Worm (Caenorhabditis elegans) whole organism, young adult: ENCODE results near the gene prdx-2.

Experiments
- D2030.7 ChIP-seq: fragments of 200-800 bp; sonication (Bioruptor generic); IDR thresholded peaks from 2 replicates; pipeline ENCODE4 v1.3.6; 2022; ENCODE audit warnings: missing genetic modification reagents, missing genetic modification characterization, missing compliant biosample characterization
- F23B12.7 ChIP-seq: sonication (generic microtip); optimal IDR thresholded peaks from 2 replicates; lab custom pipeline; 2017; ENCODE audit warnings: missing genetic modification characterization, mild to moderate bottlenecking, missing compliant biosample characterization, antibody characterized with exemption, moderate library complexity; ENCODE audit not compliant: insufficient read depth
- F49E8.2 ChIP-seq: sonication (generic microtip); optimal IDR thresholded peaks from 3 replicates; lab custom pipeline; 2017; ENCODE audit warnings: missing genetic modification characterization, mild to moderate bottlenecking, missing compliant biosample characterization, antibody characterized with exemption, moderate library complexity; ENCODE audit not compliant: insufficient read depth
- F57A8.1 ChIP-seq: fragments of 200-800 bp; sonication (Bioruptor generic); optimal IDR thresholded peaks from 2 replicates; lab custom pipeline; 2018; ENCODE audit warnings: mild to moderate bottlenecking, missing genetic modification characterization, moderate library complexity, missing compliant biosample characterization
- F57C9.4 ChIP-seq: sonication (generic microtip); optimal IDR thresholded peaks from 2 replicates; lab custom pipeline; 2017; ENCODE audit warnings: mild to moderate bottlenecking, missing genetic modification characterization, missing compliant biosample characterization
- Y53G8AR.9 ChIP-seq: fragments of 200-800 bp; sonication (Bioruptor generic); conservative IDR thresholded peaks from 2 replicates; pipeline ENCODE4 v1.3.6; 2022; ENCODE audit warnings: missing genetic modification reagents, missing genetic modification characterization, missing compliant biosample characterization
- Y56A3A.18 ChIP-seq: fragments of 200-800 bp; sonication (Bioruptor generic); IDR thresholded peaks from 2 replicates; pipeline ENCODE4 v1.3.6; 2022; ENCODE audit warnings: missing genetic modification reagents, missing genetic modification characterization, missing compliant biosample characterization
- akir-1 ChIP-seq: fragments of 200-800 bp; sonication (Bioruptor generic); optimal IDR thresholded peaks from 2 replicates; lab custom pipeline; 2018; ENCODE audit warnings: mild to moderate bottlenecking, missing genetic modification characterization, moderate library complexity, missing compliant biosample characterization
- atf-7 ChIP-seq: sonication (generic microtip); optimal IDR thresholded peaks from 2 replicates; lab custom pipeline; 2017; ENCODE audit warnings: mild to moderate bottlenecking, missing genetic modification characterization, missing compliant biosample characterization
- attf-3 ChIP-seq: fragments of 200-800 bp; sonication (Bioruptor generic); conservative IDR thresholded peaks from 2 replicates; pipeline ENCODE4 v1.3.6; 2022; ENCODE audit warnings: missing genetic modification reagents, missing genetic modification characterization, missing compliant biosample characterization
- attf-6 ChIP-seq: fragments of 200-800 bp; sonication (Bioruptor generic); IDR thresholded peaks from 2 replicates; pipeline ENCODE4 v1.3.6; 2022; ENCODE audit warnings: missing genetic modification reagents, missing genetic modification characterization, missing compliant biosample characterization
- bed-1 ChIP-seq: fragments of 200-800 bp; sonication (Bioruptor generic); IDR thresholded peaks from 2 replicates; pipeline ENCODE4 v1.3.6; 2022; ENCODE audit warnings: missing genetic modification reagents, missing genetic modification characterization, missing compliant biosample characterization
- bed-2 ChIP-seq: fragments of 200-800 bp; sonication (Bioruptor generic); IDR thresholded peaks from 2 replicates; pipeline ENCODE4 v1.3.6; 2022; ENCODE audit warnings: missing genetic modification reagents, missing genetic modification characterization, missing compliant biosample characterization
- ccch-3 ChIP-seq: fragments of 200-800 bp; sonication (Bioruptor generic); optimal IDR thresholded peaks from 2 replicates; lab custom pipeline; 2018; ENCODE audit warnings: mild to moderate bottlenecking, missing genetic modification characterization, missing compliant biosample characterization
- ceh-40 ChIP-seq: fragments of 200-800 bp; sonication (Bioruptor generic); IDR thresholded peaks from 2 replicates; pipeline ENCODE4 v1.3.6; 2022; ENCODE audit warnings: missing genetic modification characterization, missing compliant biosample characterization
- efl-1 ChIP-seq: fragments of 150-350 bp; optimal IDR thresholded peaks from 2 replicates; lab custom pipeline; 2014; ENCODE audit warnings: missing biosample characterization, missing genetic modification reagents, missing genetic modification characterization
- egrh-3 ChIP-seq: fragments of 200-800 bp; sonication (Bioruptor generic); IDR thresholded peaks from 2 replicates; pipeline ENCODE4 v1.3.6; 2022; ENCODE audit warnings: missing genetic modification reagents, missing genetic modification characterization, missing compliant biosample characterization
- ekl-4 ChIP-seq: fragments of 200-800 bp; sonication (Bioruptor generic); IDR thresholded peaks from 2 replicates; pipeline ENCODE4 v1.3.6; 2022; ENCODE audit warnings: missing genetic modification reagents, missing genetic modification characterization, missing compliant biosample characterization
- ets-4 ChIP-seq: fragments of 200-800 bp; sonication (Bioruptor generic); optimal IDR thresholded peaks from 2 replicates; lab custom pipeline; 2018; ENCODE audit warnings: mild to moderate bottlenecking, missing genetic modification characterization, missing compliant biosample characterization
- fkh-3 ChIP-seq: sonication (generic microtip); optimal IDR thresholded peaks from 2 replicates; lab custom pipeline; 2016; ENCODE audit warnings: mild to moderate bottlenecking, missing genetic modification characterization, missing compliant biosample characterization
- him-1 ChIP-seq: sonication (generic microtip); optimal IDR thresholded peaks from 2 replicates; lab custom pipeline; 2016; ENCODE audit warnings: missing genotype, missing genetic modification reagents, missing genetic modification characterization, missing compliant biosample characterization
- hmg-1.2 ChIP-seq: fragments of 200-800 bp; sonication (Bioruptor generic); IDR thresholded peaks from 2 replicates; pipeline ENCODE4 v1.3.6; 2022; ENCODE audit warnings: missing genetic modification reagents, missing genetic modification characterization, missing compliant biosample characterization
- hmg-20 ChIP-seq: fragments of 200-800 bp; sonication (Bioruptor generic); IDR thresholded peaks from 2 replicates; pipeline ENCODE4 v1.3.6; 2022; ENCODE audit warnings: missing genetic modification reagents, missing genetic modification characterization, missing compliant biosample characterization
- hsf-1 ChIP-seq: fragments of 200-800 bp; sonication (Bioruptor generic); IDR thresholded peaks from 2 replicates; pipeline ENCODE4 v1.3.6; 2022; ENCODE audit warnings: missing genetic modification reagents, missing genetic modification characterization, missing compliant biosample characterization
- let-526 ChIP-seq: fragments of 200-800 bp; sonication (Bioruptor generic); IDR thresholded peaks from 2 replicates; pipeline ENCODE4 v1.3.6; 2022; ENCODE audit warnings: missing genetic modification reagents, missing genetic modification characterization, missing compliant biosample characterization
- lin-26 ChIP-seq: fragments of 200-800 bp; sonication (Bioruptor generic); IDR thresholded peaks from 2 replicates; pipeline ENCODE4 v1.3.6; 2022; ENCODE audit warnings: missing genetic modification reagents, missing genetic modification characterization, missing compliant biosample characterization
- lin-35 ChIP-seq, 3 experiments: fragments of 150-350 bp in 2 of 3; sonication (generic microtip) in 1 of 3; optimal IDR thresholded peaks; 2 replicates each; lab custom pipeline; 2014 to 2018; ENCODE audit warnings: missing biosample characterization in 3 of 3, missing genetic modification characterization in 3 of 3, missing genetic modification reagents in 3 of 3
- lsy-27 ChIP-seq: sonication (generic microtip); optimal IDR thresholded peaks from 2 replicates; lab custom pipeline; 2017; ENCODE audit warnings: missing genetic modification characterization, mild to moderate bottlenecking, missing compliant biosample characterization, antibody characterized with exemption, missing genotype, borderline replicate concordance; ENCODE audit not compliant: insufficient read depth
- madf-3 ChIP-seq: fragments of 200-800 bp; sonication (Bioruptor generic); IDR thresholded peaks from 2 replicates; pipeline ENCODE4 v1.3.6; 2022; ENCODE audit warnings: missing genetic modification reagents, missing genetic modification characterization, missing compliant biosample characterization
- madf-6 ChIP-seq: fragments of 200-800 bp; sonication (Bioruptor generic); IDR thresholded peaks from 2 replicates; pipeline ENCODE4 v1.3.6; 2022; ENCODE audit warnings: missing genetic modification reagents, missing genetic modification characterization, missing compliant biosample characterization
- mel-28 ChIP-seq: sonication (generic microtip); optimal IDR thresholded peaks from 2 replicates; lab custom pipeline; 2016; ENCODE audit warnings: borderline replicate concordance, mild to moderate bottlenecking, missing genetic modification characterization, missing compliant biosample characterization
- mxl-1 ChIP-seq: sonication (generic microtip); optimal IDR thresholded peaks from 2 replicates; lab custom pipeline; 2016; ENCODE audit warnings: missing genetic modification characterization, missing compliant biosample characterization
- nfyb-1 ChIP-seq: fragments of 200-800 bp; sonication (Bioruptor generic); IDR thresholded peaks from 2 replicates; pipeline ENCODE4 v1.3.6; 2022; ENCODE audit warnings: missing genetic modification reagents, missing genetic modification characterization, missing compliant biosample characterization
- nhr-27 ChIP-seq: fragments of 200-800 bp; sonication (Bioruptor generic); optimal IDR thresholded peaks from 2 replicates; lab custom pipeline; 2018; ENCODE audit warnings: mild to moderate bottlenecking, missing genetic modification characterization, moderate library complexity, missing compliant biosample characterization
- nhr-90 ChIP-seq: sonication (generic microtip); optimal IDR thresholded peaks from 2 replicates; lab custom pipeline; 2016; ENCODE audit warnings: missing genotype, mild to moderate bottlenecking, missing genetic modification characterization, missing compliant biosample characterization
- pbrm-1 ChIP-seq: fragments of 200-800 bp; sonication (Bioruptor generic); IDR thresholded peaks from 2 replicates; pipeline ENCODE4 v1.3.6; 2022; ENCODE audit warnings: missing genetic modification reagents, missing genetic modification characterization, missing compliant biosample characterization
- rec-8 ChIP-seq, 2 experiments: sonication (generic microtip); optimal IDR thresholded peaks; 2 replicates each; lab custom pipeline; 2016; ENCODE audit warnings: mild to moderate bottlenecking in 2 of 2, missing genetic modification characterization in 2 of 2, missing genetic modification reagents in 2 of 2, missing genotype in 2 of 2, missing biosample characterization in 1 of 2, missing compliant biosample characterization in 1 of 2, moderate library complexity in 1 of 2
- repo-1 ChIP-seq: sonication (generic microtip); optimal IDR thresholded peaks from 2 replicates; lab custom pipeline; 2017; ENCODE audit warnings: mild to moderate bottlenecking, missing genetic modification characterization, missing compliant biosample characterization
- sea-2 ChIP-seq: fragments of 200-800 bp; sonication (Bioruptor generic); IDR thresholded peaks from 2 replicates; pipeline ENCODE4 v1.3.6; 2022; ENCODE audit warnings: missing genetic modification characterization, missing compliant biosample characterization
- snpc-1.1 ChIP-seq: sonication (generic microtip); optimal IDR thresholded peaks from 2 replicates; lab custom pipeline; 2017; ENCODE audit warnings: missing genetic modification characterization, mild to moderate bottlenecking, missing compliant biosample characterization, antibody characterized with exemption, moderate library complexity, missing genotype, missing genetic modification reagents; ENCODE audit not compliant: insufficient read depth
- snpc-4 ChIP-seq, 5 experiments: fragments of 150-350 bp in 1 of 5; sonication (generic microtip) in 4 of 5; optimal IDR thresholded peaks; 2 replicates each; lab custom pipeline; 2014 to 2018; ENCODE audit warnings: missing genetic modification characterization in 5 of 5, missing biosample characterization in 3 of 5, antibody characterized with exemption in 2 of 5, mild to moderate bottlenecking in 2 of 5, missing compliant biosample characterization in 2 of 5, missing genotype in 2 of 5, moderate library complexity in 2 of 5, missing genetic modification reagents in 1 of 5
- sptf-2 ChIP-seq: fragments of 200-800 bp; sonication (Bioruptor generic); optimal IDR thresholded peaks from 2 replicates; lab custom pipeline; 2018; ENCODE audit warnings: mild to moderate bottlenecking, missing genetic modification characterization, missing compliant biosample characterization
- zfh-2 ChIP-seq: fragments of 200-800 bp; sonication (Bioruptor generic); conservative IDR thresholded peaks from 2 replicates; pipeline ENCODE4 v1.3.6; 2022; ENCODE audit warnings: missing genetic modification reagents, missing genetic modification characterization, missing compliant biosample characterization
- ztf-22 ChIP-seq: fragments of 200-800 bp; sonication (Bioruptor generic); optimal IDR thresholded peaks from 2 replicates; lab custom pipeline; 2018; ENCODE audit warnings: mild to moderate bottlenecking, missing genetic modification characterization, moderate library complexity, missing compliant biosample characterization
- ztf-6 ChIP-seq: fragments of 200-800 bp; sonication (Bioruptor generic); IDR thresholded peaks from 2 replicates; pipeline ENCODE4 v1.3.6; 2022; ENCODE audit warnings: missing genetic modification reagents, missing genetic modification characterization, missing compliant biosample characterization

The prdx-2 gene

ce11 chrII:5425633-5426032 lies 47.6 kb downstream of the prdx-2 start, which contains the start of gene F07F6.8:
Gene F07F6.8, minus strand, starts transcription at chrII:5425733.
- TF ChIP-seq F23B12.7 (no peak), madf-6 (0 out of 2 replicates have a peak, but pooled peaks have one; percentile 14), nfyb-1 (GFP tag; lab: Robert Waterston, UW) (no peak), repo-1 (tag; lab: Kevin White, UChicago) (peak; percentile 16), mxl-1 (peak; percentile 6), sptf-2 (GFP tag; lab: Kevin White, UChicago) (no peak), lin-26 (GFP tag; lab: Robert Waterston, UW) (no peak), sea-2 (GFP tag; lab: Robert Waterston, UW) (no peak), efl-1 (no peak), ccch-3 (no peak), snpc-4 (GFP tag; optimal IDR thresholded peaks at IDR 0.05; lab: Kevin White, UChicago) (no peak), snpc-4 (tag; optimal IDR thresholded peaks at IDR 0.05; lab: Kevin White, UChicago) (no peak), pbrm-1 (GFP tag; lab: Robert Waterston, UW) (no peak), lsy-27 (tag; lab: Kevin White, UChicago) (no peak)

- no peak for TF ChIP-seq ccch-3
- TF ChIP-seq bed-1 = no peak
- no peak for TF ChIP-seq rec-8 (tag; optimal IDR thresholded peaks at IDR 0.05; lab: Kevin White, UChicago)
- TF ChIP-seq hmg-20 = no peak
- TF ChIP-seq F49E8.2 = no peak
- TF ChIP-seq Y56A3A.18 (GFP tag; lab: Robert Waterston, UW) = no peak
- no peak; the same call in 1 of the 2 replicates for TF ChIP-seq hmg-1.2 (GFP tag; lab: Robert Waterston, UW)
- TF ChIP-seq ekl-4 (GFP tag; lab: Robert Waterston, UW) = no peak
- TF ChIP-seq hsf-1 = no peak
- no peak for TF ChIP-seq ztf-6 (GFP tag; lab: Robert Waterston, UW)
- no peak for TF ChIP-seq efl-1
- TF ChIP-seq fkh-3 (tag; lab: Kevin White, UChicago) = no peak
- TF ChIP-seq pbrm-1 (GFP tag; lab: Robert Waterston, UW) = no peak
- peak; percentile 47 for TF ChIP-seq atf-7
- TF ChIP-seq let-526 = no peak
- no peak for TF ChIP-seq attf-3 (GFP tag; lab: Robert Waterston, UW)
- TF ChIP-seq ztf-22 = no peak
- no peak for TF ChIP-seq madf-3 (GFP tag; lab: Robert Waterston, UW)
- TF ChIP-seq bed-2 (GFP tag; lab: Robert Waterston, UW) = no peak
- no peak for TF ChIP-seq F57C9.4 (tag; lab: Kevin White, UChicago)
- TF ChIP-seq F57A8.1 = no peak
- TF ChIP-seq egrh-3 (GFP tag; lab: Robert Waterston, UW) = 0 out of 2 replicates have a peak, but pooled peaks have one; percentile 16
- TF ChIP-seq D2030.7 = no peak
- no peak for TF ChIP-seq akir-1 (GFP tag; lab: Kevin White, UChicago)
- TF ChIP-seq Y53G8AR.9 (GFP tag; lab: Robert Waterston, UW) = no peak
- TF ChIP-seq F23B12.7 = no peak
- no peak for TF ChIP-seq mel-28
- TF ChIP-seq attf-6 (GFP tag; lab: Robert Waterston, UW) = no peak
- no peak for TF ChIP-seq snpc-1.1
- TF ChIP-seq ceh-40 (GFP tag; lab: Robert Waterston, UW) = no peak
- TF ChIP-seq zfh-2 = no peak
- TF ChIP-seq nhr-27 (tag; lab: Kevin White, UChicago) = no peak
- TF ChIP-seq lin-35 (GFP tag; optimal IDR thresholded peaks at IDR 0.05; lab: Kevin White, UChicago) = no peak
- peak; percentile 13 for TF ChIP-seq ets-4 (GFP tag; lab: Kevin White, UChicago)
- peak; percentile 62; the same call in 1 of the 2 replicates for TF ChIP-seq lin-26 (GFP tag; lab: Robert Waterston, UW)
- TF ChIP-seq him-1 (tag; lab: Kevin White, UChicago) = no peak
- no peak for TF ChIP-seq nhr-90 (tag; lab: Kevin White, UChicago)
Observed at ce11 chrII:5426054-5426453, 48.1 kb downstream of the prdx-2 start.
